Fruit fly (Drosophila melanogaster) whole organism, embryonic: Measurements from ENCODE around the gene CG2247.

Experiments used
- ATbp ChIP-seq: fragments of 200-800 bp; sonication (Bioruptor generic); optimal IDR thresholded peaks from 2 replicates; lab custom pipeline; 2017; ENCODE audit warnings: missing biosample characterization, mild to moderate bottlenecking, missing genetic modification characterization, missing genetic modification reagents
- CG10274 ChIP-seq: fragments of 200-800 bp; sonication (Bioruptor generic); optimal IDR thresholded peaks from 3 replicates; lab custom pipeline; 2017; ENCODE audit warnings: missing biosample characterization, mild to moderate bottlenecking, missing genetic modification characterization
- CG10321 ChIP-seq: fragments of 200-800 bp; sonication (Bioruptor generic); IDR thresholded peaks from 2 replicates; pipeline ENCODE4 v1.3.6; 2022; ENCODE audit warnings: missing biosample characterization, missing genetic modification characterization
- CG12071 ChIP-seq: fragments of 200-800 bp; sonication (Bioruptor generic); optimal IDR thresholded peaks from 3 replicates; lab custom pipeline; 2018; ENCODE audit warnings: missing biosample characterization, mild to moderate bottlenecking, missing genetic modification characterization
- CG12219 ChIP-seq: fragments of 200-800 bp; sonication (Bioruptor generic); optimal IDR thresholded peaks from 3 replicates; lab custom pipeline; 2018; ENCODE audit warnings: missing biosample characterization, mild to moderate bottlenecking, missing genetic modification characterization
- CG14710 ChIP-seq: fragments of 200-800 bp; sonication (Bioruptor generic); optimal IDR thresholded peaks from 3 replicates; lab custom pipeline; 2019; ENCODE audit warnings: missing biosample characterization, mild to moderate bottlenecking, missing genetic modification characterization, moderate library complexity
- CG17568 ChIP-seq: fragments of 200-800 bp; sonication (Bioruptor generic); optimal IDR thresholded peaks from 2 replicates; lab custom pipeline; 2018; ENCODE audit warnings: missing biosample characterization, mild to moderate bottlenecking, missing genetic modification characterization, moderate library complexity
- CG17829 ChIP-seq: fragments of 200-800 bp; optimal IDR thresholded peaks from 2 replicates; lab custom pipeline; 2019; ENCODE audit warnings: missing biosample characterization, mild to moderate bottlenecking, missing genetic modification characterization, moderate library complexity
- CG18476 ChIP-seq: fragments of 200-800 bp; sonication (Bioruptor generic); optimal IDR thresholded peaks from 2 replicates; lab custom pipeline; 2016; ENCODE audit warnings: missing biosample characterization, mild to moderate bottlenecking, missing genetic modification characterization
- CG3163 ChIP-seq: fragments of 200-800 bp; sonication (Bioruptor generic); optimal IDR thresholded peaks from 3 replicates; lab custom pipeline; 2016; ENCODE audit warnings: missing biosample characterization, missing genetic modification characterization
- CG32767 ChIP-seq: fragments of 200-800 bp; sonication (Bioruptor generic); IDR thresholded peaks from 2 replicates; pipeline ENCODE4 v1.3.6; 2022; ENCODE audit warnings: missing biosample characterization, missing genetic modification characterization
- CG4707 ChIP-seq: fragments of 200-800 bp; sonication (Bioruptor generic); optimal IDR thresholded peaks from 2 replicates; lab custom pipeline; 2018; ENCODE audit warnings: missing biosample characterization, mild to moderate bottlenecking, missing genetic modification characterization, moderate library complexity
- CG6765 ChIP-seq: fragments of 200-800 bp; sonication (Bioruptor generic); optimal IDR thresholded peaks from 3 replicates; lab custom pipeline; 2017; ENCODE audit warnings: missing biosample characterization, mild to moderate bottlenecking, missing genetic modification characterization
- CG7786 ChIP-seq: fragments of 200-800 bp; sonication (Bioruptor generic); optimal IDR thresholded peaks from 2 replicates; lab custom pipeline; 2016; ENCODE audit warnings: missing biosample characterization, missing genetic modification characterization
- CG7987 ChIP-seq: fragments of 200-800 bp; sonication (Bioruptor generic); optimal IDR thresholded peaks from 2 replicates; lab custom pipeline; 2018; ENCODE audit warnings: missing biosample characterization, mild to moderate bottlenecking, missing genetic modification characterization, moderate library complexity
- CG8281 ChIP-seq: fragments of 200-800 bp; sonication (Bioruptor generic); optimal IDR thresholded peaks from 2 replicates; lab custom pipeline; 2018; ENCODE audit warnings: missing biosample characterization, mild to moderate bottlenecking, missing genetic modification characterization, moderate library complexity
- CG8359 ChIP-seq: fragments of 200-800 bp; sonication (Bioruptor generic); optimal IDR thresholded peaks from 2 replicates; lab custom pipeline; 2017; ENCODE audit warnings: missing biosample characterization, mild to moderate bottlenecking, missing genetic modification characterization, borderline replicate concordance
- Deaf1 ChIP-seq: fragments of 200-800 bp; optimal IDR thresholded peaks from 3 replicates; lab custom pipeline; 2019; ENCODE audit warnings: missing biosample characterization, mild to moderate bottlenecking, missing genetic modification characterization, moderate library complexity
- Drgx ChIP-seq: fragments of 200-800 bp; sonication (Bioruptor generic); IDR thresholded peaks from 2 replicates; pipeline ENCODE4 v1.3.6; 2022; ENCODE audit warnings: missing biosample characterization, missing genetic modification characterization
- Ets65A ChIP-seq: fragments of 200-800 bp; sonication (Bioruptor generic); peaks from one replicate; lab custom pipeline; 2016; ENCODE audit warnings: missing biosample characterization, missing genetic modification characterization
- GATAe ChIP-seq: fragments of 200-800 bp; sonication (Bioruptor generic); conservative IDR thresholded peaks from 2 replicates; pipeline ENCODE4 v1.3.6; 2022; ENCODE audit warnings: missing biosample characterization, missing genetic modification characterization
- Gsc ChIP-seq: fragments of 200-800 bp; sonication (Bioruptor generic); IDR thresholded peaks from 2 replicates; pipeline ENCODE4 v1.3.6; 2022; ENCODE audit warnings: missing biosample characterization, missing genetic modification characterization
- Hey ChIP-seq: fragments of 200-800 bp; sonication (Bioruptor generic); optimal IDR thresholded peaks from 3 replicates; lab custom pipeline; 2018; ENCODE audit warnings: missing biosample characterization, mild to moderate bottlenecking, missing genetic modification characterization
- Hmr ChIP-seq: fragments of 200-800 bp; sonication (Bioruptor generic); optimal IDR thresholded peaks from 3 replicates; lab custom pipeline; 2017; ENCODE audit warnings: mild to moderate bottlenecking, missing biosample characterization, missing genetic modification reagents, missing genetic modification characterization
- Med ChIP-seq: fragments of 200-800 bp; sonication (Bioruptor generic); peaks from one replicate; lab custom pipeline; 2016; ENCODE audit warnings: missing biosample characterization, missing genetic modification characterization, mild to moderate bottlenecking, inconsistent platforms, moderate library complexity
- Meics ChIP-seq: fragments of 200-800 bp; sonication (Bioruptor generic); optimal IDR thresholded peaks from 2 replicates; lab custom pipeline; 2017; ENCODE audit warnings: missing biosample characterization, mild to moderate bottlenecking, missing genetic modification characterization
- Mes4 ChIP-seq: fragments of 200-800 bp; sonication (Bioruptor generic); optimal IDR thresholded peaks from 2 replicates; lab custom pipeline; 2016; ENCODE audit warnings: missing biosample characterization, missing genetic modification characterization
- NK7.1 ChIP-seq: fragments of 200-800 bp; sonication (Bioruptor generic); optimal IDR thresholded peaks from 3 replicates; lab custom pipeline; 2016; ENCODE audit warnings: missing biosample characterization, missing genetic modification characterization
- NfI ChIP-seq: fragments of 200-800 bp; sonication (Bioruptor generic); optimal IDR thresholded peaks from 3 replicates; lab custom pipeline; 2018; ENCODE audit warnings: missing biosample characterization, mild to moderate bottlenecking, missing genetic modification characterization, moderate library complexity
- Ravus ChIP-seq: fragments of 200-800 bp; sonication (Bioruptor generic); IDR thresholded peaks from 2 replicates; pipeline ENCODE4 v1.3.6; 2022; ENCODE audit warnings: missing biosample characterization, missing genetic modification characterization
- crc ChIP-seq: fragments of 200-800 bp; sonication (Bioruptor generic); optimal IDR thresholded peaks from 2 replicates; lab custom pipeline; 2016; ENCODE audit warnings: missing biosample characterization, missing genetic modification characterization
- dysf ChIP-seq: fragments of 200-800 bp; sonication (Bioruptor generic); IDR thresholded peaks from 3 replicates; pipeline ENCODE4 v1.3.6; 2022; ENCODE audit warnings: missing biosample characterization, missing genetic modification characterization
- eve ChIP-seq, 2 experiments: fragments of >200 bp; optimal IDR thresholded peaks; 2 replicates each; lab custom pipeline; 2017; ENCODE audit warnings: missing biosample characterization in 2 of 2, missing genetic modification characterization in 2 of 2
- gem ChIP-seq: fragments of 200-800 bp; sonication (Bioruptor generic); optimal IDR thresholded peaks from 2 replicates; lab custom pipeline; 2019; ENCODE audit warnings: missing biosample characterization, mild to moderate bottlenecking, missing genetic modification characterization, moderate library complexity
- gfzf ChIP-seq: fragments of 200-800 bp; sonication (Bioruptor generic); optimal IDR thresholded peaks from 2 replicates; lab custom pipeline; 2016; ENCODE audit warnings: missing biosample characterization, mild to moderate bottlenecking, missing genetic modification characterization, moderate library complexity
- hb ChIP-seq: fragments of 200-800 bp; sonication (Bioruptor generic); IDR thresholded peaks from 3 replicates; pipeline ENCODE4 v1.3.6; 2022; ENCODE audit warnings: missing biosample characterization, missing genetic modification characterization; ENCODE audit not compliant: partially characterized antibody
- ind ChIP-seq: fragments of 200-800 bp; sonication (Bioruptor generic); optimal IDR thresholded peaks from 3 replicates; lab custom pipeline; 2016; ENCODE audit warnings: missing biosample characterization, missing genetic modification characterization
- lab ChIP-seq: fragments of 200-800 bp; sonication (Bioruptor generic); optimal IDR thresholded peaks from 3 replicates; lab custom pipeline; 2017; ENCODE audit warnings: missing biosample characterization, missing genetic modification characterization, mild to moderate bottlenecking, moderate library complexity, missing genetic modification reagents
- nau ChIP-seq: fragments of 200-800 bp; sonication (Bioruptor generic); optimal IDR thresholded peaks from 3 replicates; lab custom pipeline; 2017; ENCODE audit warnings: missing biosample characterization, mild to moderate bottlenecking, missing genetic modification characterization, missing genetic modification reagents
- nerfin-1 ChIP-seq: fragments of 200-800 bp; sonication (Bioruptor generic); optimal IDR thresholded peaks from 3 replicates; lab custom pipeline; 2019; ENCODE audit warnings: missing biosample characterization, mild to moderate bottlenecking, missing genetic modification characterization, moderate library complexity
- ranshi ChIP-seq: fragments of 200-800 bp; sonication (Bioruptor generic); IDR thresholded peaks from 2 replicates; pipeline ENCODE4 v1.3.6; 2022; ENCODE audit warnings: missing biosample characterization, missing genetic modification characterization
- scrt ChIP-seq: fragments of 200-800 bp; sonication (Bioruptor generic); optimal IDR thresholded peaks from 2 replicates; lab custom pipeline; 2018; ENCODE audit warnings: missing biosample characterization, mild to moderate bottlenecking, missing genetic modification characterization, moderate library complexity
- sd ChIP-seq: fragments of 200-800 bp; sonication (Bioruptor generic); optimal IDR thresholded peaks from 3 replicates; lab custom pipeline; 2018; ENCODE audit warnings: missing biosample characterization, mild to moderate bottlenecking, missing genetic modification characterization, moderate library complexity
- slbo ChIP-seq: fragments of 200-800 bp; sonication (Bioruptor generic); IDR thresholded peaks from 2 replicates; pipeline ENCODE4 v1.3.6; 2022; ENCODE audit warnings: missing biosample characterization, missing genetic modification characterization
- wdn ChIP-seq: fragments of 200-800 bp; sonication (Bioruptor generic); IDR thresholded peaks from 2 replicates; pipeline ENCODE4 v1.3.6; 2022; ENCODE audit warnings: missing biosample characterization, missing genetic modification characterization

Gene CG2247

DNA sequence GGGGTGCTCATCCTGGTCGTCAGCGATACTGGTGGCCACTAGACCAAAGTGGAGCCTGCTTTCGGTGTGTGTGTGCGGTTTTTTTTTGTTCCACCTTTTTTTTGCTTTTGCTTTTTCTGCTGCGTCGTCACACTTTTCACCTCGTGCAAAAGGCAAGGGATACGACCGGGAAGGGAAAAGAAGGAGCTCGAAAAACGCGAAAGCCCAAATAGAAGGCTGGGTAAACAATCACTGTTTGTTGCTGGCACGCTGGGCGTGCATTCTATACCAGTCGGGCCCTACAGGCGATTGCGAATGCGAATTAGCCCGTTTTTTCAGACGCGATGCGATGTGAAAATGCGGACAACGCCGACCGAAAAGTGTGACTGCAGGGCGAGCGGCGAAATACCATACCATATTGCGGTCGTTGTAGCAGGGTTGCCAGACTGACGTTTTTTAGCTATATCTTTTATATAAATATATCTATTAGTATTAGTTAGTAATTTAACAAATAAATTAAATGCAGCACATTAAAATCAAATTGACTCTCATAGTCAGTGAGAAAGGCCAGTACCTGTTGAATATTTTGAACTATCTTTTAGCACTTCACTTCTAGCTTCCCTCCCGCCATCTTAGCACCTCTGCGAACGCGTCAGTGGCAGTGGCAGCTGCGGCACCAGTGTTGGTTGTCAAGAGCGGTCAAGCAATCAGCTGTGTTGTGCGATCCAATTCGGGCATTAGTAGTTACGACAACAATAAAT, 41.3 kb downstream of the CG2247 start, which contains the start of the genes Polr2A and CG11699 (continued):
- no peak for TF ChIP-seq CG10274
- TF ChIP-seq Deaf1 (tag; lab: Kevin White, UChicago), result peak; percentile 42
- TF ChIP-seq NK7.1 (GFP tag; lab: Kevin White, UChicago), result no peak
- TF ChIP-seq CG6765 (GFP tag; lab: Kevin White, UChicago), result no peak
- no peak for TF ChIP-seq Hey
- TF ChIP-seq hb (GFP tag; lab: Robert Waterston, UW), result no peak
- no peak for TF ChIP-seq crc (GFP tag; lab: Kevin White, UChicago)
- no peak for TF ChIP-seq CG3163
- TF ChIP-seq CG17829 (tag; lab: Kevin White, UChicago), result peak; percentile 60
- no peak for TF ChIP-seq CG32767
- TF ChIP-seq slbo (GFP tag; lab: Robert Waterston, UW), result peak; percentile 62; the same call in 1 of the 2 replicates
- TF ChIP-seq CG4707 (GFP tag; lab: Kevin White, UChicago), result no peak
- no peak for TF ChIP-seq nau (GFP tag; lab: Kevin White, UChicago)
- TF ChIP-seq Mes4, result no peak
- TF ChIP-seq wdn (GFP tag; lab: Robert Waterston, UW), result no peak
- TF ChIP-seq ranshi (GFP tag; lab: Robert Waterston, UW), result no peak
- TF ChIP-seq dysf (GFP tag; lab: Robert Waterston, UW), result peak; percentile 35; the same call in 1 of the 3 replicates
- TF ChIP-seq gfzf (GFP tag; lab: Kevin White, UChicago), result peak; percentile 62
- TF ChIP-seq ATbp, result no peak
- TF ChIP-seq NfI, result peak; percentile 32
- TF ChIP-seq Hmr, result no peak
- TF ChIP-seq GATAe (GFP tag; lab: Robert Waterston, UW), result no peak
- TF ChIP-seq lab (GFP tag; lab: Kevin White, UChicago), result no peak
- no peak for TF ChIP-seq Gsc
- no peak for TF ChIP-seq CG8281 (tag; lab: Kevin White, UChicago)
- TF ChIP-seq Ravus, result no peak
- TF ChIP-seq CG14710 (tag; lab: Kevin White, UChicago), result peak; percentile 73
- no peak for TF ChIP-seq CG10321 (GFP tag; lab: Robert Waterston, UW)
- TF ChIP-seq CG7987 (GFP tag; lab: Kevin White, UChicago), result no peak
- no peak for TF ChIP-seq scrt (GFP tag; lab: Kevin White, UChicago)
- TF ChIP-seq CG12071 (GFP tag; lab: Kevin White, UChicago), result no peak
- TF ChIP-seq ind (GFP tag; lab: Kevin White, UChicago), result peak; percentile 57
- TF ChIP-seq CG17568 (GFP tag; lab: Kevin White, UChicago), result no peak
- no peak for TF ChIP-seq CG18476 (GFP tag; lab: Kevin White, UChicago)
- no peak for TF ChIP-seq Drgx (GFP tag; lab: Robert Waterston, UW)
- no peak for TF ChIP-seq CG7786 (GFP tag; lab: Kevin White, UChicago)
- peak; percentile 5 for TF ChIP-seq CG8359 (GFP tag; lab: Kevin White, UChicago)

DNA sequence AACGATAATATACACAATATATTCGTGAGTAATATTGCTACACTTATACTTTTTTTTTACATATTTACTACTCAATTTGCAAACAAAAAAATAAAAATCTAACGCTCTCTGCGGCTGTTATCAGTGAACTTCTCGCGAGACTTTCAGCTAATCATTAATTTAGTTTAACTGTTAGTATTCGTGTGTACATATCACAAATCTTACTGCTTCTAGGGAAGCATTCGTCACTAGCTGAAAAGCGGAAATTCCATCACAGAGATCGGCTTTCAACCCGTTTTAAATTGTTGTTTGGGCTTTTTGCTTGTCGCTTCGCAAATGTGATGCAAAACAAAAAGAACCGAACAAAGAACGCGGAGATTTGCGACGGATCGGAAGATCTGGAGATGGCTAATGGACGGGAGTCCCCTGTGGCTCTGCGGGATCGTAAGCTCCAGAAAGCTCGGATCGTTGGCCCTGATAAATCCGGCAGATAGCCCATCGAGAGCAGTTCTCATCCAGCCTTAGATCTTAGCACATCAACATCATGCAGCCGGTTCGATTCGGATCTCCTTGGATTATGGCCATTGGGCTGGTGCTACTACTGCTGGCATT, 49.9 kb downstream of the CG2247 start, which contains the start of gene PGRP-SA:
PGRP-SA (plus strand) TSS at position 194 of the 591 bp plus-strand sequence.
- TF ChIP-seq CG12219 (GFP tag; lab: Kevin White, UChicago), result no peak
- peak; percentile 11 for TF ChIP-seq sd (tag; lab: Kevin White, UChicago)
- peak; percentile 97 for TF ChIP-seq Meics (GFP tag; lab: Kevin White, UChicago)
- TF ChIP-seq Med, result peak; percentile 6
- TF ChIP-seq gem (tag; lab: Kevin White, UChicago), result no peak
- peak; percentile 83 for TF ChIP-seq Ets65A (GFP tag; lab: Kevin White, UChicago)
- no peak for TF ChIP-seq nerfin-1
- TF ChIP-seq eve (GFP tag; optimal IDR thresholded peaks at IDR 0.05; lab: Kevin White, UChicago), result no peak
- TF ChIP-seq, all 482 proteins: peak for 4
